Worm (Caenorhabditis elegans) whole organism, L1 larva: ENCODE data around the gene mig-38.
A peak's percentile ranks its signal among the peaks of the same experiment; 100 is the strongest.

Source experiments
- C04F5.9 ChIP-seq: sonication (generic microtip); optimal IDR thresholded peaks from 2 replicates; lab custom pipeline; 2016; ENCODE audit warnings: missing genetic modification characterization, missing compliant biosample characterization
- F16B12.6 ChIP-seq: fragments of 150-350 bp; optimal IDR thresholded peaks from 2 replicates; lab custom pipeline; 2014; ENCODE audit warnings: missing biosample characterization, missing genetic modification characterization
- Y116A8C.19 ChIP-seq: sonication (generic microtip); optimal IDR thresholded peaks from 2 replicates; lab custom pipeline; 2016; ENCODE audit warnings: missing compliant biosample characterization, missing genetic modification characterization, borderline replicate concordance
- alr-1 ChIP-seq: fragments of 200-800 bp; sonication (Bioruptor generic); optimal IDR thresholded peaks from 2 replicates; lab custom pipeline; 2018; ENCODE audit warnings: borderline replicate concordance, mild to moderate bottlenecking, missing genetic modification characterization, missing compliant biosample characterization
- aly-2 ChIP-seq: fragments of 150-350 bp; optimal IDR thresholded peaks from 2 replicates; lab custom pipeline; 2014; ENCODE audit warnings: missing biosample characterization, missing genetic modification characterization
- ama-1 ChIP-seq: fragments of 150-350 bp; optimal IDR thresholded peaks from 2 replicates; lab custom pipeline; 2014
- blmp-1 ChIP-seq: fragments of 150-350 bp; optimal IDR thresholded peaks from 2 replicates; lab custom pipeline; 2014; ENCODE audit warnings: missing biosample characterization, missing genetic modification characterization
- ceh-63 ChIP-seq: fragments of 200-800 bp; sonication (Bioruptor generic); optimal IDR thresholded peaks from 2 replicates; lab custom pipeline; 2018; ENCODE audit warnings: mild to moderate bottlenecking, missing genetic modification characterization, missing compliant biosample characterization
- ceh-88 ChIP-seq: fragments of 200-800 bp; sonication (Bioruptor generic); IDR thresholded peaks from 2 replicates; pipeline ENCODE4 v1.3.6; 2022; ENCODE audit warnings: missing genetic modification characterization, missing compliant biosample characterization
- ceh-90 ChIP-seq: sonication (generic microtip); optimal IDR thresholded peaks from 2 replicates; lab custom pipeline; 2016; ENCODE audit warnings: missing genetic modification characterization, missing compliant biosample characterization
- efl-1 ChIP-seq, 4 experiments: fragments of 150-350 bp; optimal IDR thresholded peaks in 3 of 4; peaks in 1 of 4; 1 replicate in 1 of 4; 2 replicates in 3 of 4; lab custom pipeline; 2014; ENCODE audit warnings: missing biosample characterization in 2 of 4, missing genetic modification characterization in 2 of 4, missing genetic modification reagents in 2 of 4
- efl-3 ChIP-seq: fragments of 200-800 bp; sonication (Bioruptor generic); optimal IDR thresholded peaks from 2 replicates; lab custom pipeline; 2018; ENCODE audit warnings: mild to moderate bottlenecking, missing genetic modification characterization, missing compliant biosample characterization
- egl-13 ChIP-seq: sonication (generic microtip); optimal IDR thresholded peaks from 2 replicates; lab custom pipeline; 2016; ENCODE audit warnings: missing genotype, missing genetic modification reagents, missing genetic modification characterization, missing compliant biosample characterization
- egl-27 ChIP-seq, 2 experiments: fragments of 150-350 bp in 1 of 2; sonication (generic microtip); optimal IDR thresholded peaks; 3 replicates each; lab custom pipeline; 2017 to 2018; ENCODE audit warnings: missing biosample characterization in 2 of 2, missing genetic modification characterization in 2 of 2, missing genetic modification reagents in 2 of 2
- elt-2 ChIP-seq: sonication (generic microtip); optimal IDR thresholded peaks from 2 replicates; lab custom pipeline; 2016; ENCODE audit warnings: missing genetic modification characterization, mild to moderate bottlenecking, inconsistent platforms, missing compliant biosample characterization, missing genetic modification reagents
- ets-5 ChIP-seq: fragments of 200-800 bp; sonication (Bioruptor generic); IDR thresholded peaks from 2 replicates; pipeline ENCODE4 v1.3.6; 2022; ENCODE audit warnings: missing genetic modification characterization, missing compliant biosample characterization
- fkh-4 ChIP-seq: sonication (generic microtip); optimal IDR thresholded peaks from 2 replicates; lab custom pipeline; 2016; ENCODE audit warnings: missing compliant biosample characterization, missing genetic modification characterization, borderline replicate concordance
- fkh-8 ChIP-seq: sonication (generic microtip); optimal IDR thresholded peaks from 2 replicates; lab custom pipeline; 2016; ENCODE audit warnings: mild to moderate bottlenecking, missing genetic modification characterization, missing compliant biosample characterization
- hlh-17 ChIP-seq: fragments of 200-800 bp; sonication (Bioruptor generic); optimal IDR thresholded peaks from 2 replicates; lab custom pipeline; 2018; ENCODE audit warnings: missing genetic modification characterization, mild to moderate bottlenecking, missing compliant biosample characterization, moderate library complexity, borderline replicate concordance
- hlh-4 ChIP-seq: sonication (generic microtip); optimal IDR thresholded peaks from 2 replicates; lab custom pipeline; 2016; ENCODE audit warnings: mild to moderate bottlenecking, missing genetic modification characterization, missing compliant biosample characterization
- irx-1 ChIP-seq: sonication (generic microtip); optimal IDR thresholded peaks from 2 replicates; lab custom pipeline; 2016; ENCODE audit warnings: missing genetic modification characterization, missing compliant biosample characterization
- jun-1 ChIP-seq: fragments of 150-350 bp; optimal IDR thresholded peaks from 2 replicates; lab custom pipeline; 2014; ENCODE audit warnings: missing biosample characterization, missing genetic modification reagents, missing genetic modification characterization
- lin-14 ChIP-seq: fragments of 200-800 bp; sonication (Bioruptor generic); optimal IDR thresholded peaks from 2 replicates; lab custom pipeline; 2018; ENCODE audit warnings: mild to moderate bottlenecking, missing genetic modification characterization, moderate library complexity, missing compliant biosample characterization
- lin-39 ChIP-seq: fragments of 150-350 bp; optimal IDR thresholded peaks from 2 replicates; lab custom pipeline; 2014; ENCODE audit warnings: missing biosample characterization, missing genetic modification reagents, missing genetic modification characterization
- lir-3 ChIP-seq: sonication (generic microtip); optimal IDR thresholded peaks from 2 replicates; lab custom pipeline; 2016; ENCODE audit warnings: mild to moderate bottlenecking, missing genetic modification characterization, moderate library complexity, missing compliant biosample characterization; ENCODE audit not compliant: poor library complexity
- mab-9 ChIP-seq: fragments of 200-800 bp; sonication (Bioruptor generic); IDR thresholded peaks from 2 replicates; pipeline ENCODE4 v1.3.6; 2022; ENCODE audit warnings: missing genetic modification reagents, missing genetic modification characterization, missing compliant biosample characterization
- nhr-11 ChIP-seq: fragments of 150-350 bp; optimal IDR thresholded peaks from 2 replicates; lab custom pipeline; 2014; ENCODE audit warnings: missing biosample characterization, missing genetic modification characterization
- nhr-12 ChIP-seq: sonication (generic microtip); optimal IDR thresholded peaks from 2 replicates; lab custom pipeline; 2017; ENCODE audit warnings: missing biosample characterization, missing genetic modification characterization
- nhr-19 ChIP-seq: fragments of 200-800 bp; sonication (Bioruptor generic); conservative IDR thresholded peaks from 2 replicates; pipeline ENCODE4 v1.3.6; 2022; ENCODE audit warnings: missing genetic modification characterization, missing compliant biosample characterization
- nhr-237 ChIP-seq: fragments of 150-350 bp; optimal IDR thresholded peaks from 2 replicates; lab custom pipeline; 2014; ENCODE audit warnings: missing biosample characterization, missing genetic modification characterization
- nhr-28 ChIP-seq: fragments of 150-350 bp; optimal IDR thresholded peaks from 2 replicates; lab custom pipeline; 2014; ENCODE audit warnings: missing biosample characterization, missing genetic modification characterization
- nhr-47 ChIP-seq: sonication (generic microtip); optimal IDR thresholded peaks from 2 replicates; lab custom pipeline; 2016; ENCODE audit warnings: mild to moderate bottlenecking, missing genetic modification characterization, moderate library complexity, missing compliant biosample characterization
- nhr-76 ChIP-seq: sonication (generic microtip); optimal IDR thresholded peaks from 2 replicates; lab custom pipeline; 2017; ENCODE audit warnings: missing biosample characterization, missing genetic modification characterization
- nhr-90 ChIP-seq: sonication (generic microtip); optimal IDR thresholded peaks from 2 replicates; lab custom pipeline; 2016; ENCODE audit warnings: mild to moderate bottlenecking, missing genetic modification characterization, missing compliant biosample characterization; ENCODE audit not compliant: poor library complexity
- pag-3 ChIP-seq: sonication (generic microtip); optimal IDR thresholded peaks from 2 replicates; lab custom pipeline; 2017; ENCODE audit warnings: missing genetic modification characterization, mild to moderate bottlenecking, missing compliant biosample characterization, antibody characterized with exemption, borderline replicate concordance; ENCODE audit not compliant: insufficient read depth
- pax-3 ChIP-seq: fragments of 200-800 bp; sonication (Bioruptor generic); optimal IDR thresholded peaks from 2 replicates; lab custom pipeline; 2018; ENCODE audit warnings: mild to moderate bottlenecking, missing genetic modification characterization, moderate library complexity, missing compliant biosample characterization
- pqm-1 ChIP-seq: sonication (generic microtip); optimal IDR thresholded peaks from 3 replicates; lab custom pipeline; 2017; ENCODE audit warnings: missing biosample characterization, missing genetic modification characterization
- snpc-4 ChIP-seq: fragments of 150-350 bp; optimal IDR thresholded peaks from 2 replicates; lab custom pipeline; 2014; ENCODE audit warnings: missing biosample characterization, missing genetic modification characterization
- snu-23 ChIP-seq: sonication (generic microtip); optimal IDR thresholded peaks from 2 replicates; lab custom pipeline; 2016; ENCODE audit warnings: missing genetic modification characterization, missing compliant biosample characterization
- sptf-1 ChIP-seq: fragments of 150-350 bp; optimal IDR thresholded peaks from 2 replicates; lab custom pipeline; 2014; ENCODE audit warnings: missing biosample characterization, missing genetic modification characterization
- swsn-7 ChIP-seq: sonication (generic microtip); optimal IDR thresholded peaks from 2 replicates; lab custom pipeline; 2016; ENCODE audit warnings: missing genetic modification characterization, missing compliant biosample characterization
- tbx-2 ChIP-seq: sonication (generic microtip); optimal IDR thresholded peaks from 2 replicates; lab custom pipeline; 2016; ENCODE audit warnings: missing genetic modification characterization, missing compliant biosample characterization
- unc-30 ChIP-seq: sonication (generic microtip); optimal IDR thresholded peaks from 2 replicates; lab custom pipeline; 2017; ENCODE audit warnings: missing biosample characterization, missing genetic modification characterization
- xbp-1 ChIP-seq: sonication (generic microtip); optimal IDR thresholded peaks from 2 replicates; lab custom pipeline; 2016; ENCODE audit warnings: missing genetic modification characterization, missing compliant biosample characterization
- ztf-4 ChIP-seq: fragments of 150-350 bp; optimal IDR thresholded peaks from 2 replicates; lab custom pipeline; 2014; ENCODE audit warnings: missing biosample characterization, missing genetic modification characterization

Gene mig-38

ce11 chrIV:11593415-11594190, 441 bp upstream of the mig-38 start, which contains the start of gene F40F11.3 (continued):
- peak; percentile 83 for TF ChIP-seq egl-13
- TF ChIP-seq unc-30, result no peak
- no peak for TF ChIP-seq F16B12.6
- TF ChIP-seq fkh-8, result peak; percentile 86
- peak; percentile 25 for TF ChIP-seq lin-39 (tag; lab: Kevin White, UChicago)
- peak; percentile 56 for TF ChIP-seq aly-2 (tag; lab: Kevin White, UChicago)
- peak; percentile 83 to 93 for TF ChIP-seq efl-1 (optimal IDR thresholded peaks at IDR 0.05; lab: Kevin White, UChicago)
- peak; percentile 45 to 97 for TF ChIP-seq efl-1 (GFP tag; optimal IDR thresholded peaks at IDR 0.05 in 1 of 2; lab: Kevin White, UChicago)
- peak; percentile 61 for TF ChIP-seq C04F5.9 (tag; lab: Kevin White, UChicago)
- TF ChIP-seq efl-3 (GFP tag; lab: Kevin White, UChicago), result no peak
- peak; percentile 63; the same call in 1 of the 2 replicates for TF ChIP-seq ceh-88 (GFP tag; lab: Robert Waterston, UW)
- TF ChIP-seq ceh-63 (GFP tag; lab: Kevin White, UChicago), result no peak
- TF ChIP-seq pag-3 (tag; lab: Kevin White, UChicago), result no peak
- peak; percentile 78 for TF ChIP-seq nhr-90 (tag; lab: Kevin White, UChicago)
- no peak for TF ChIP-seq sptf-1
- TF ChIP-seq snpc-4 (tag; lab: Kevin White, UChicago), result peak; percentile 56
- TF ChIP-seq pax-3 (tag; lab: Kevin White, UChicago), result peak; percentile 73
- TF ChIP-seq lir-3 (tag; lab: Kevin White, UChicago), result peak; percentile 83
- peak; percentile 34 for TF ChIP-seq irx-1 (tag; lab: Kevin White, UChicago)
- peak; percentile 96 for TF ChIP-seq snu-23 (GFP tag; lab: Kevin White, UChicago)
- TF ChIP-seq elt-2 (tag; lab: Kevin White, UChicago), result peak; percentile 49
- no peak for TF ChIP-seq ets-5 (GFP tag; lab: Robert Waterston, UW)
- TF ChIP-seq ztf-4, result peak; percentile 96
- peak; percentile 87 for TF ChIP-seq nhr-47
- peak; percentile 85 for TF ChIP-seq nhr-237
- peak; percentile 50 for TF ChIP-seq fkh-4 (tag; lab: Kevin White, UChicago)
- no peak for TF ChIP-seq hlh-17 (GFP tag; lab: Kevin White, UChicago)
- TF ChIP-seq nhr-76 (tag; lab: Kevin White, UChicago), result no peak
- peak; percentile 97 for TF ChIP-seq lin-14 (GFP tag; lab: Kevin White, UChicago)
- 0 out of 2 replicates have a peak, but pooled peaks have one; percentile 30 for TF ChIP-seq mab-9 (GFP tag; lab: Robert Waterston, UW)
- TF ChIP-seq swsn-7 (tag; lab: Kevin White, UChicago), result peak; percentile 91
- peak; percentile 33 for TF ChIP-seq pqm-1 (tag; lab: Kevin White, UChicago)
- TF ChIP-seq jun-1 (tag; lab: Kevin White, UChicago), result peak; percentile 90
- peak in 1 of 2 experiments; percentile 75 for TF ChIP-seq egl-27 (tag; optimal IDR thresholded peaks at IDR 0.05; lab: Kevin White, UChicago)
- peak; percentile 62 for TF ChIP-seq blmp-1 (tag; lab: Kevin White, UChicago)
- no peak for TF ChIP-seq nhr-28 (tag; lab: Kevin White, UChicago)
- TF ChIP-seq tbx-2, result peak; percentile 87
- TF ChIP-seq ceh-90 (tag; lab: Kevin White, UChicago), result no peak
- peak; percentile 74 for TF ChIP-seq xbp-1 (tag; lab: Kevin White, UChicago)
- TF ChIP-seq, all 84 proteins: peak for 61

ce11 chrIV:11597079-11597478, 3.0 kb downstream of the mig-38 start:
- TF ChIP-seq egl-13, result no peak
- TF ChIP-seq alr-1 (tag; lab: Kevin White, UChicago), result no peak
- no peak for TF ChIP-seq ceh-88 (GFP tag; lab: Robert Waterston, UW)
- no peak for TF ChIP-seq aly-2 (tag; lab: Kevin White, UChicago)
- no peak for TF ChIP-seq ama-1 (lab: Kevin White, UChicago)
- TF ChIP-seq nhr-19 (GFP tag; lab: Robert Waterston, UW), result no peak
- no peak for TF ChIP-seq nhr-11 (tag; lab: Kevin White, UChicago)
- no peak for TF ChIP-seq Y116A8C.19 (tag; lab: Kevin White, UChicago)
- TF ChIP-seq hlh-4 (tag; lab: Kevin White, UChicago), result no peak
- no peak for TF ChIP-seq nhr-12
- TF ChIP-seq, all 84 proteins: peak for 0
